Worm (Caenorhabditis elegans): ENCODE results near the gene Y67D8C.2.

The Y67D8C.2 gene

DNA sequence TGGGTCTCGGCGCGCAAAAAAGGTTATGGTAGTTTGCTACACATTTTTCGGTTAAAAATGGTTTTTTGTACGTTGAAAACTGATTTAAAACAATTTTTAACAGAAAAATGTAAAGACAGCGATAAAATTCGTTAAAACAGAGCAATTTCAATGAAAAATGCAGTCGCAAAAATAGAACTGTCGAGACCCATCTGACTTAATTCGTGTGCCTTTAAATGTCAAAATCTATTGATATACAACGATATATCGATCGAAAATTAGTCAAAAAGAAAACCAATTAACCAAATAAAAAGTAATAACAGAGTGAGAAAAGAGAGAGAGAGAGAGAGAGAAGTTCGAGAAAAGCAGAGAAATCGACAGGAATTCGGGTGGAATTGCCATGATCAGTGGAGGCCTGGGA lies 49.0 kb downstream of the Y67D8C.2 start:
- no peak for TF ChIP-seq ceh-2 (tag; optimal IDR thresholded peaks at IDR 0.05)
- no peak for TF ChIP-seq tbx-2 (tag; optimal IDR thresholded peaks at IDR 0.05)
- no peak for TF ChIP-seq elt-2 (tag; optimal IDR thresholded peaks at IDR 0.05)
